Worm (Caenorhabditis elegans) whole organism, L3 larva: ENCODE measurements around the gene srg-59.
A peak's percentile ranks its signal among the peaks of the same experiment; 100 is the strongest.

Source experiments
- aly-2 ChIP-seq: fragments of 150-350 bp; optimal IDR thresholded peaks from 2 replicates; lab custom pipeline; 2014; ENCODE audit warnings: missing biosample characterization, missing genetic modification characterization
- ama-1 ChIP-seq: fragments of 150-350 bp; optimal IDR thresholded peaks from 2 replicates; lab custom pipeline; 2018
- ceh-16 ChIP-seq: sonication (generic microtip); optimal IDR thresholded peaks from 2 replicates; lab custom pipeline; 2017; ENCODE audit warnings: missing biosample characterization, missing genetic modification characterization
- ceh-28 ChIP-seq: fragments of 150-350 bp; optimal IDR thresholded peaks from 2 replicates; lab custom pipeline; 2014; ENCODE audit warnings: missing biosample characterization, missing genetic modification reagents, missing genetic modification characterization
- ceh-9 ChIP-seq: sonication (generic microtip); optimal IDR thresholded peaks from 2 replicates; lab custom pipeline; 2018; ENCODE audit warnings: missing biosample characterization, missing genetic modification characterization
- egl-5 ChIP-seq: fragments of 150-350 bp; optimal IDR thresholded peaks from 2 replicates; lab custom pipeline; 2017; ENCODE audit warnings: missing biosample characterization, missing genetic modification reagents, missing genetic modification characterization, inconsistent platforms
- elt-1 ChIP-seq: fragments of 150-350 bp; optimal IDR thresholded peaks from 2 replicates; lab custom pipeline; 2014; ENCODE audit warnings: missing biosample characterization, missing genetic modification characterization
- elt-2 ChIP-seq: sonication (generic microtip); optimal IDR thresholded peaks from 2 replicates; lab custom pipeline; 2016; ENCODE audit warnings: missing genetic modification reagents, mild to moderate bottlenecking, missing genetic modification characterization, missing compliant biosample characterization
- elt-3 ChIP-seq, 3 experiments: fragments of 150-350 bp in 1 of 3; sonication (generic microtip) in 2 of 3; optimal IDR thresholded peaks; 2 replicates in 2 of 3; 4 replicates in 1 of 3; lab custom pipeline; 2014 to 2017; ENCODE audit warnings: missing biosample characterization in 3 of 3, missing genetic modification characterization in 3 of 3
- fkh-10 ChIP-seq: sonication (generic microtip); optimal IDR thresholded peaks from 2 replicates; lab custom pipeline; 2017; ENCODE audit warnings: missing biosample characterization, missing genetic modification reagents, missing genetic modification characterization
- fkh-2 ChIP-seq: fragments of 150-350 bp; optimal IDR thresholded peaks from 2 replicates; lab custom pipeline; 2014; ENCODE audit warnings: missing biosample characterization, missing genetic modification reagents, missing genetic modification characterization
- fos-1 ChIP-seq: fragments of 150-350 bp; optimal IDR thresholded peaks from 2 replicates; lab custom pipeline; 2014; ENCODE audit warnings: missing biosample characterization, missing genetic modification characterization
- hmg-11 ChIP-seq: sonication (generic microtip); optimal IDR thresholded peaks from 2 replicates; lab custom pipeline; 2016; ENCODE audit warnings: missing genetic modification characterization, missing compliant biosample characterization
- jun-1 ChIP-seq: fragments of 150-350 bp; optimal IDR thresholded peaks from 2 replicates; lab custom pipeline; 2014; ENCODE audit warnings: missing biosample characterization, missing genetic modification reagents, missing genetic modification characterization
- lin-15B ChIP-seq: fragments of 150-350 bp; optimal IDR thresholded peaks from 2 replicates; lab custom pipeline; 2014; ENCODE audit warnings: missing biosample characterization, missing genetic modification characterization
- lin-39 ChIP-seq: fragments of 150-350 bp; optimal IDR thresholded peaks from 2 replicates; lab custom pipeline; 2018; ENCODE audit warnings: missing biosample characterization, missing genetic modification reagents, missing genetic modification characterization
- mdl-1 ChIP-seq: fragments of 150-350 bp; optimal IDR thresholded peaks from 2 replicates; lab custom pipeline; 2014; ENCODE audit warnings: missing biosample characterization, missing genetic modification characterization
- mml-1 ChIP-seq: fragments of 150-350 bp; sonication (generic microtip); optimal IDR thresholded peaks from 3 replicates; lab custom pipeline; 2014; ENCODE audit warnings: missing biosample characterization, missing genetic modification characterization
- nfya-1 ChIP-seq: sonication (generic microtip); optimal IDR thresholded peaks from 2 replicates; lab custom pipeline; 2017; ENCODE audit warnings: missing genetic modification characterization, mild to moderate bottlenecking, missing compliant biosample characterization, antibody characterized with exemption, moderate library complexity; ENCODE audit not compliant: insufficient read depth
- nhr-11 ChIP-seq: fragments of 150-350 bp; optimal IDR thresholded peaks from 2 replicates; lab custom pipeline; 2014; ENCODE audit warnings: missing biosample characterization, missing genetic modification characterization
- nhr-23 ChIP-seq: fragments of 150-350 bp; optimal IDR thresholded peaks from 2 replicates; lab custom pipeline; 2014; ENCODE audit warnings: missing biosample characterization, missing genetic modification reagents, missing genetic modification characterization
- nhr-25 ChIP-seq: sonication (generic microtip); optimal IDR thresholded peaks from 2 replicates; lab custom pipeline; 2017; ENCODE audit warnings: missing biosample characterization, missing genetic modification characterization
- nhr-28 ChIP-seq: fragments of 150-350 bp; optimal IDR thresholded peaks from 2 replicates; lab custom pipeline; 2014; ENCODE audit warnings: missing biosample characterization, missing genetic modification characterization
- nhr-67 ChIP-seq: fragments of 150-350 bp; optimal IDR thresholded peaks from 2 replicates; lab custom pipeline; 2014; ENCODE audit warnings: missing biosample characterization, missing genetic modification characterization
- pha-4 ChIP-seq: fragments of 150-350 bp; optimal IDR thresholded peaks from 2 replicates; lab custom pipeline; 2014; ENCODE audit warnings: missing biosample characterization, missing genetic modification reagents, missing genetic modification characterization
- pqm-1 ChIP-seq: fragments of 150-350 bp; optimal IDR thresholded peaks from 2 replicates; lab custom pipeline; 2017; ENCODE audit warnings: missing biosample characterization, missing genetic modification characterization, inconsistent platforms
- sea-2 ChIP-seq: fragments of 150-350 bp; sonication (generic microtip); optimal IDR thresholded peaks from 4 replicates; lab custom pipeline; 2014; ENCODE audit warnings: missing biosample characterization, missing genetic modification reagents, missing genetic modification characterization
- snpc-4 ChIP-seq: fragments of 150-350 bp; optimal IDR thresholded peaks from 2 replicates; lab custom pipeline; 2014; ENCODE audit warnings: missing biosample characterization, missing genetic modification characterization
- tbx-2 ChIP-seq: sonication (generic microtip); optimal IDR thresholded peaks from 2 replicates; lab custom pipeline; 2016; ENCODE audit warnings: mild to moderate bottlenecking, missing genetic modification characterization, missing compliant biosample characterization
- unc-39 ChIP-seq: sonication (generic microtip); optimal IDR thresholded peaks from 4 replicates; lab custom pipeline; 2017; ENCODE audit warnings: missing biosample characterization, missing genetic modification characterization
- unc-62 ChIP-seq: fragments of 150-350 bp; sonication (generic microtip); optimal IDR thresholded peaks from 4 replicates; lab custom pipeline; 2014; ENCODE audit warnings: missing biosample characterization, missing genetic modification reagents, missing genetic modification characterization
- zag-1 ChIP-seq: fragments of 150-350 bp; optimal IDR thresholded peaks from 2 replicates; lab custom pipeline; 2014; ENCODE audit warnings: missing biosample characterization, missing genetic modification characterization
- ztf-11 ChIP-seq: fragments of 150-350 bp; optimal IDR thresholded peaks from 2 replicates; lab custom pipeline; 2014; ENCODE audit warnings: missing biosample characterization, missing genetic modification characterization
- ztf-4 ChIP-seq: fragments of 150-350 bp; optimal IDR thresholded peaks from 2 replicates; lab custom pipeline; 2014; ENCODE audit warnings: missing biosample characterization, missing genetic modification characterization

The srg-59 gene

DNA sequence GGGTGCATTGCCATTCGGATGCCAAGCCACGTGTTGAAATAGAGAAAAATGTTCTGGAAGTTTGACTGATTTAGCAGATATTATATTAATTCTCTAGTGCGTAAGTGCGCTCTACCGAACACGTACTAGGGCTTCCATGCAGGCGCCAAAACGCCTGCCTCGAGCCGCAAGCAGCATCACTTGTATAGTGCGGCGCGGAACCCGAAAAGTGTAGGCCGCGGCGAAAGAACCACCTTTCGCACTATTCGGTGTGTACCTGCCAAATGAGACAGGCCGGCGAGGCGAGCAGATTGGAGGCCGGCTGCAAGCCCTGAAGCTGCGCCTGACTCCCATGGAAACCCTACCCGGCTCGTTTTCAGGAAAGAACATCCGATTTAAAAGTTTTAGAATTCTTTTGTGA, 14.5 kb upstream of the srg-59 start:
- TF ChIP-seq pha-4 (tag; lab: Kevin White, UChicago) (no peak), ceh-9 (tag; lab: Kevin White, UChicago) (no peak), unc-39 (tag; lab: Kevin White, UChicago) (no peak), elt-1 (tag; lab: Kevin White, UChicago) (no peak), egl-5 (tag; lab: Kevin White, UChicago) (no peak), ceh-16 (no peak), nhr-67 (tag; lab: Kevin White, UChicago) (no peak), aly-2 (no peak), lin-39 (tag; lab: Kevin White, UChicago) (no peak), nfya-1 (tag; lab: Kevin White, UChicago) (no peak), zag-1 (tag; lab: Kevin White, UChicago) (no peak), hmg-11 (tag; lab: Kevin White, UChicago) (no peak)

DNA sequence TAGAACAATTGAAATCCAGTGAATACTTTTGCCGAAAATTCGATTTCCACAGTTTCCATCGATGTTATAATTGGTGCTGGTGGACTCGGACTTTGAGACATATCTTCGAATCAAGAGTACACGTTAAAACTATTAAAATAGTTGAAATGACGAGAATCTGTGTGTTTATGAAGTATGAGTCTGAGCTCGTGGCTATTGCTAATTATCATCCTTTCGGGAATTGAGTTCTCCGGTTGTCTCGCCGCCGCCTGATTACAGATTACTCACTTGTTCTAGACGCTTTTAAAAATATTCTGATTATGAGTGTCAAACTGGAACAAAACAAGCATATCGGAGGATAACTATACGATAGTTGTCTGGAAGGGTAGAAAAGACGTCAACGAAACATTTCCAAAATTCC, 13.0 kb upstream of the srg-59 start, which contains the start of gene srg-56:
Gene srg-56 (minus strand): TSS at position 101 of the 400 bp plus-strand sequence.
- TF ChIP-seq ztf-4 (tag; lab: Kevin White, UChicago) (no peak), lin-39 (tag; lab: Kevin White, UChicago) (no peak), ceh-9 (tag; lab: Kevin White, UChicago) (no peak), elt-3 (tag; optimal IDR thresholded peaks at IDR 0.05; lab: Kevin White, UChicago) (no peak)

DNA sequence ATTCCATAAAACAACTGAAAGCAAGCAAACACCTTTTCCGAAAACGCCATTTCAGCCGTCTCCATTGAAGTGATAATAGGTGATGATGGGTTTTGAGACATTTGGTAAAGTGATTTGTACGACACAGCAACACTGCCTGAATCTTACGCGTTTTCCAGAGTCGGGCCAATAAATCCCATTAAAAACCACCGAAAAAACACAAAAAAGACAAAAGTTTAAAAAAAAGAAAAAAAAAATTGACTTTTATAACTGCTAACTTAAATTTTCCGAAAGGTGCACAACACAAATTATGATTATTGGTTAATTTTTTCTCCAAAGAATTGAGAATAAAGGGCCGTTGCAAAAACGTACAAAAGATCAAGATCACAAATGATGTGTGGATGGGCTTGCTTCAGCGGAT, 9.2 kb upstream of the srg-59 start, which contains the start of gene srg-57:
Gene srg-57 (minus strand): TSS at position 101 of the 400 bp plus-strand sequence.
- TF ChIP-seq mml-1 (no peak), lin-15B (tag; lab: Kevin White, UChicago) (no peak), nhr-28 (tag; lab: Kevin White, UChicago) (no peak), ama-1 (no peak), fkh-2 (tag; lab: Kevin White, UChicago) (no peak), sea-2 (GFP tag; lab: Kevin White, UChicago) (no peak), ztf-11 (no peak), pha-4 (tag; lab: Kevin White, UChicago) (no peak), zag-1 (tag; lab: Kevin White, UChicago) (no peak), fkh-10 (GFP tag; lab: Kevin White, UChicago) (no peak)

DNA sequence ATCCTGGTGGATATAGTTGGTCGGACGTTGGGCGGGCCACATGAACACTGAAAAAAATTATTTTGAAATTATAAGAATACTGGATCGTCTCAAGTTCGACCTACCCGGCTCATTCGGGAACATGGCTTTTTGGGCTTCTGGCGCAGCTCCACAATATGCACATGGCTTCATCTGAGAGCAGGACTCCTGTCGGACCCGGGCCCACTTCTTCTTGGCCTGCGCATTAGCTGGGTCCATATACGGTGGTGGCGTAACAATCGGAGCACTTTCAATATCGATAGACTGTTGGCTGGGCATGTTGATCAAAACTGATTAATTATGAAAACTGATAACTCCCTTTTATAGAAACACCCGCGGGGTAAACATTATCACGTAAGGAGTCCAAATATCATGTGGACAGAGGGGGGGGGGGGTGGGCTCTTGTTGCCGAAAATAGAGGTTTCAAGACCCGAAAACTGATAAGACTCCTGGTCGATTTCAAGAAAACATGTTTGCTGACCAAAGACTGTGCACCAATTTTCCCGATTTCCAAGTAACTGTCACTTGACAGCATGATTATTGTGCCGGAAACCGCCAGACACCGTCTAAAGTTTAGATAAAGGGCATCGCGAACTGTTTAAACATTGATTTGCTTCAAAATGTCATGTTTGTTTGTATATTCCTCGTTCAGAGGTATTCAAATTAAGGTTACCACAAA, 5.8 kb upstream of the srg-59 start, which contains the start of gene dod-3:
Gene dod-3 (minus strand): TSS at position 315 of the 697 bp plus-strand sequence.
- TF ChIP-seq ama-1 = peak; percentile 70
- no peak for TF ChIP-seq nhr-25 (tag; lab: Kevin White, UChicago)
- TF ChIP-seq ceh-28 (tag; lab: Kevin White, UChicago) = no peak
- TF ChIP-seq nhr-11 (tag; lab: Kevin White, UChicago) = no peak
- no peak for TF ChIP-seq nhr-23 (tag; lab: Kevin White, UChicago)
- no peak for TF ChIP-seq ceh-9 (tag; lab: Kevin White, UChicago)
- TF ChIP-seq jun-1 (tag; lab: Kevin White, UChicago) = no peak
- TF ChIP-seq hmg-11 (tag; lab: Kevin White, UChicago) = no peak
- peak; percentile 95 for TF ChIP-seq elt-2 (tag; lab: Kevin White, UChicago)
- no peak for TF ChIP-seq lin-15B (tag; lab: Kevin White, UChicago)
- no peak for TF ChIP-seq elt-3 (tag; optimal IDR thresholded peaks at IDR 0.05; lab: Kevin White, UChicago)
- peak; percentile 67 for TF ChIP-seq pqm-1
- no peak for TF ChIP-seq fos-1 (tag; lab: Kevin White, UChicago)
- no peak for TF ChIP-seq nhr-28 (tag; lab: Kevin White, UChicago)

DNA sequence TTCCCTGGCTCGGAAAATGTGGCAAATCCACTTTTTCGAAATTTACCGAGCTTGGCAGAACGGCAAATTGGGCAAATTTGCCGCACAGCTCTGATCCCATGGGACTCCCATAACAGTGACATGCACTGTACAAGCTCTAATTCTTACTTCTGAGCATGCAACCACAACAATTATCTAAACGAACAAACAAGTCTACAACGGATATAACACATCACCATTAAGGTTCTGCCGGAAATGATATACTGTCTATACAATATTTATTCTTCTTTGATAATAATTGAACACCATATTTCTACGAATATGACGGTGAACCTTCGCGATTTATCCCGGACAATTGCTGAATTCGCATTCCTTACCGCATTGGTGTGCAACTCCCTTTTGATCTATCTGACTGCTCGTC, 3.1 kb upstream of the srg-59 start, which contains the start of gene str-33:
Gene str-33 (plus strand): TSS at position 301 of the 400 bp plus-strand sequence.
- no peak for TF ChIP-seq snpc-4 (tag; lab: Kevin White, UChicago)
- no peak for TF ChIP-seq ceh-28 (tag; lab: Kevin White, UChicago)
- no peak for TF ChIP-seq aly-2

DNA sequence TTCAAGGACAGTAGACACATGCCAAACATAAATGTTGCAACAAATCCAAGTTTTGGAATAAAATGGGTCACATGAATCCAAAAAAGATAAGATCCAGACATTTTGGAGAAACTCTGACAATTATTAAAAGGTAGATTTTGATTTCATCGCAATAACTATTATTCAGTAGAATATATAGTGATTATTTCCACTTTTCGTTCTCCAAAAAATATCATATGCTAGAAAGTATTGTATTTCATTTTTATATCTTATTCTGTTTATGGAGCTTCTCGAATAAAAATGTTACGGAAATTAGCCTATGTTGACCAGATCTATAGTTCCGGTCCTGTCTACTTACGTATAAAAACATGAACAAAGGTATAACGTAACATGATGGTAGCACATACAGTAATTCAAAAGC, 2.0 kb upstream of the srg-59 start, which contains the start of gene str-13:
Gene str-13 (minus strand): TSS at position 101 of the 400 bp plus-strand sequence.
- TF ChIP-seq zag-1 (tag; lab: Kevin White, UChicago) = no peak
- TF ChIP-seq unc-39 (tag; lab: Kevin White, UChicago) = no peak
- TF ChIP-seq unc-62 (GFP tag; lab: Kevin White, UChicago) = no peak
- no peak for TF ChIP-seq nhr-23 (tag; lab: Kevin White, UChicago)
- no peak for TF ChIP-seq pqm-1
- no peak for TF ChIP-seq ama-1
- no peak for TF ChIP-seq nhr-67 (tag; lab: Kevin White, UChicago)
- TF ChIP-seq jun-1 (tag; lab: Kevin White, UChicago) = no peak
- no peak for TF ChIP-seq elt-2 (tag; lab: Kevin White, UChicago)
- TF ChIP-seq tbx-2 (tag; lab: Kevin White, UChicago) = no peak
- TF ChIP-seq fos-1 (tag; lab: Kevin White, UChicago) = no peak
- TF ChIP-seq mdl-1 = no peak
